Fruit fly (Drosophila melanogaster): ENCODE results near the gene Reph.

Gene Reph

DNA sequence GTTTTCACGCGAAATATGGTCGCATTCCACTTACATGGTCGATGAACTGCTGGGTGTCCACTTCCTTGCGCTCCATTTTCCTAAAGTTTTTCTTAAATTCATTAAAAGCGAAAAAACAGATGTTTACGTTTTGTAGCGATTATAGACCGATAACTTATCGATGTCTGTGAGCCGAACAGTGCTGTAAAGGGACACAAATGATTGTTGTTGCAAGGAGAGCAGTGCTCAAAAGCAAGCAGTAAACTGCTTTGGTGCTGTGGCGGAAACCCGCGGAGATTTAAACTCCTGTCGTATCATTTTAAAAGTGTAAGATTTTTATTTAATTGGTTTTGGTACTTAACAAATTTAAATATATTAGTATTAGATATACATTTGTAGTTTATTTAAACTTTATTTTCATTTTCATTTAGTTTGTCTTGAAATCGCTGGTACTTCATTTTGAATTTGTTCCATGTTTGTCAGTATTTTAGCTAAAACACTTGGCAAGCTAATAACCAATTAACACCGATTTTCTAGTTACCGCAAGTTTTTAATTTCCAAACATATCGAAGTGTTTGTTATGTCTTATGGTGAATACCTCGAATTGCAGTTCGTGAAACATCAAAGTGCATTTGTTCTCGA, 10.0 kb downstream of the Reph start, which contains the start of gene CG3407 (continued):
- no peak for TF ChIP-seq CG15696 (tag; optimal IDR thresholded peaks at IDR 0.05)
- no peak for TF ChIP-seq CG6689 (GFP tag; IDR thresholded peaks at IDR 0.05)
- no peak for TF ChIP-seq Ada2b (GFP tag; IDR thresholded peaks at IDR 0.05)
- no peak for TF ChIP-seq Vsx1 (GFP tag; optimal IDR thresholded peaks at IDR 0.05)
- no peak for TF ChIP-seq CG11085 (GFP tag; IDR thresholded peaks at IDR 0.05)
- peak; percentile 34 for TF ChIP-seq ssp (GFP tag; IDR thresholded peaks at IDR 0.05)
- peak; percentile 70 for TF ChIP-seq sna (GFP tag; IDR thresholded peaks at IDR 0.05; ENCODE audit: partially characterized antibody)
- TF ChIP-seq CG17829 (tag; optimal IDR thresholded peaks at IDR 0.05): peak; percentile 44
- TF ChIP-seq ro (GFP tag; IDR thresholded peaks at IDR 0.05): no peak
- TF ChIP-seq CG10959 (GFP tag; IDR thresholded peaks at IDR 0.05): no peak
- peak; percentile 90 for TF ChIP-seq CG4617 (GFP tag; optimal IDR thresholded peaks at IDR 0.05; ENCODE audit: borderline replicate concordance)
- no peak for TF ChIP-seq luna (GFP tag; optimal IDR thresholded peaks at IDR 0.05)
- TF ChIP-seq sob (GFP tag; IDR thresholded peaks at IDR 0.05): peak; percentile 80
- TF ChIP-seq CG12659 (GFP tag; optimal IDR thresholded peaks at IDR 0.05): peak; percentile 75
- peak in 1 of 2 experiments; percentile 43 for TF ChIP-seq Hr51 (GFP tag; optimal IDR thresholded peaks at IDR 0.05)
- TF ChIP-seq ewg (GFP tag; optimal IDR thresholded peaks at IDR 0.05): peak; percentile 39
- no peak for TF ChIP-seq Nf-YB (GFP tag; optimal IDR thresholded peaks at IDR 0.05)
- TF ChIP-seq dmrt99B (tag; optimal IDR thresholded peaks at IDR 0.05): no peak
- TF ChIP-seq eve (GFP tag; optimal IDR thresholded peaks at IDR 0.05): peak in 1 of 2 experiments; percentile 39
- TF ChIP-seq zen (tag; optimal IDR thresholded peaks at IDR 0.05): peak; percentile 37
- TF ChIP-seq gt (GFP tag; IDR thresholded peaks at IDR 0.05): no peak
- TF ChIP-seq ci (GFP tag; IDR thresholded peaks at IDR 0.05): no peak
- TF ChIP-seq gcm (GFP tag; optimal IDR thresholded peaks at IDR 0.05): no peak
- no peak for TF ChIP-seq Neu2 (GFP tag; optimal IDR thresholded peaks at IDR 0.05; ENCODE audit: borderline replicate concordance)
- no peak for TF ChIP-seq scrt (GFP tag; optimal IDR thresholded peaks at IDR 0.05)
- no peak for TF ChIP-seq caup (GFP tag; optimal IDR thresholded peaks at IDR 0.05; ENCODE audit: severe bottlenecking)
- no peak for TF ChIP-seq sqz (GFP tag; optimal IDR thresholded peaks at IDR 0.05)
- no peak for TF ChIP-seq pfk (GFP tag; optimal IDR thresholded peaks at IDR 0.05)
- peak in 1 of 2 experiments; percentile 49 for TF ChIP-seq Pdp1 (GFP tag; optimal IDR thresholded peaks at IDR 0.05)
- TF ChIP-seq nerfin-1 (tag; optimal IDR thresholded peaks at IDR 0.05): no peak
- no peak for TF ChIP-seq abd-A (tag; optimal IDR thresholded peaks at IDR 0.05)
- no peak for TF ChIP-seq Hr78 (GFP tag; optimal IDR thresholded peaks at IDR 0.05)
- TF ChIP-seq Fer3 (tag; optimal IDR thresholded peaks at IDR 0.05): no peak
- TF ChIP-seq CG15514 (GFP tag; optimal IDR thresholded peaks at IDR 0.05): peak; percentile 49
- no peak; the same call in none of the 2 replicates for TF ChIP-seq chm (GFP tag; IDR thresholded peaks at IDR 0.05)
- no peak for TF ChIP-seq CG4730 (GFP tag; IDR thresholded peaks at IDR 0.05)
- TF ChIP-seq Aef1 (GFP tag; IDR thresholded peaks at IDR 0.05): peak; percentile 98
- TF ChIP-seq bowl (GFP tag; IDR thresholded peaks at IDR 0.05): no peak
- no peak for TF ChIP-seq Kr (GFP tag; optimal IDR thresholded peaks at IDR 0.05)
- TF ChIP-seq Deaf1 (tag; optimal IDR thresholded peaks at IDR 0.05): no peak
- peak; percentile 81 for TF ChIP-seq HmgZ (tag; optimal IDR thresholded peaks at IDR 0.05)
- no peak for TF ChIP-seq CG4707 (GFP tag; optimal IDR thresholded peaks at IDR 0.05)
- TF ChIP-seq CG30431 (GFP tag; optimal IDR thresholded peaks at IDR 0.05): peak; percentile 4
- TF ChIP-seq CG3726 (GFP tag; IDR thresholded peaks at IDR 0.05): no peak
- TF ChIP-seq CG9817 (tag; optimal IDR thresholded peaks at IDR 0.05): peak; percentile 53
- peak; percentile 86 for TF ChIP-seq CG1603 (tag; optimal IDR thresholded peaks at IDR 0.05)
- no peak for TF ChIP-seq crc (GFP tag; optimal IDR thresholded peaks at IDR 0.05)
- TF ChIP-seq CG7963 (GFP tag; IDR thresholded peaks at IDR 0.05; ENCODE audit: partially characterized antibody): peak; percentile 64
- no peak for TF ChIP-seq Max (GFP tag; optimal IDR thresholded peaks at IDR 0.05)
